Worm (Caenorhabditis elegans): Measurements from ENCODE around the gene R05D3.12.

DNA sequence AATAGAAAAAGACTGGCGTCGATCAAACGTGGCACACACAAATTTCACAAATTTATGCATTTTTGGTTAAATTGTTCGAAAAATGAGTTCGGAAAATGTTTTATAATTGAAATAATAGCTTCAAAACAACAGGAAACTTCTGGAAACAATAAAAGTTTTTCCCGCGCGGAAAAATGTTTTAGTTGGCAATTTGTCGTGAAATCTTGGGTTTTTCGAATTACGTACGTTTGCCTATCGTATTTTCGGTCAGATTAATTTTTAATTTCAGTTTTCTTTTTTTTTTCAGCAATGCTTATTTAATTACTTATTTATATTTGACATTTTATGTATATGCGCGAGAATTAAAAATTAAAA is 25.3 kb upstream of the R05D3.12 start:
- TF ChIP-seq ceh-91 (GFP tag; IDR thresholded peaks at IDR 0.05) (peak; percentile 58; the same call in 1 of the 2 replicates), T07F8.4 (tag; optimal IDR thresholded peaks at IDR 0.05) (no peak), bed-1 (GFP tag; IDR thresholded peaks at IDR 0.05) (no peak), dpff-1 (tag; optimal IDR thresholded peaks at IDR 0.05) (no peak), die-1 (tag; optimal IDR thresholded peaks at IDR 0.05) (no peak), T26A5.8 (tag; optimal IDR thresholded peaks at IDR 0.05) (no peak)
